Worm (Caenorhabditis elegans): ENCODE data around the gene clc-1.

DNA sequence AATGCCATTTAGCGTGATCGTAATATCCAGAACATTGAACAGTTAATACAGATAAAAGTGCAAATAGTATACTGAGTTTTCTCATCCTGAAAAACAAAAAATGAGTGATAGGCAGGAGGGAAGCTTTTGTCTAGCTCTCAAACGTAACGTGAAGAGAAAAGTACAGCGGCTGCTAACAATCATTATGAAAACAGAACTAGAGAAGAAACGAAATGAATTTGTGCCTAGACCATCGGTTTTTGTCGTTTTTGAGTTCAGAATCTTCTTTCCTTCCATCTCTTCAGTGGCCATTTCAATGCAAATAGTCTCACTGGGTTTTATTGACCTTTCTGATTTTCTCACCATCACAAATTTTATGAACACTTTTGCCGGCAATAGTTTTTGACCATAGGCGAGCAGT is 37.9 kb downstream of the clc-1 start, which contains the start of gene W04G3.7:
- TF ChIP-seq him-1 (tag; optimal IDR thresholded peaks at IDR 0.05) (no peak), W03F9.2 (tag; optimal IDR thresholded peaks at IDR 0.05) (no peak)

Measured in whole organism, L4/young adult.